Worm (Caenorhabditis elegans) whole organism, L4/young adult: ENCODE results near the gene C54D10.9.

Source experiments
- W03F9.2 ChIP-seq: fragments of 150-350 bp; optimal IDR thresholded peaks from 2 replicates; lab custom pipeline; 2014; ENCODE audit warnings: missing biosample characterization, missing genetic modification characterization
- dao-5 ChIP-seq: sonication (generic microtip); optimal IDR thresholded peaks from 2 replicates; lab custom pipeline; 2016; ENCODE audit warnings: missing genotype, missing genetic modification characterization, moderate library complexity, missing compliant biosample characterization
- him-1 ChIP-seq: sonication (generic microtip); optimal IDR thresholded peaks from 2 replicates; lab custom pipeline; 2016; ENCODE audit warnings: missing genotype, missing genetic modification reagents, missing genetic modification characterization, missing compliant biosample characterization

The C54D10.9 gene

ce11 chrV:12446895-12447294, at the start of gene C54D10.9, which contains the start of gene pals-38:
TSS of gene C54D10.9 (plus strand) at chrV:12447153.
TSS of gene pals-38 (minus strand) at chrV:12446995.
- TF ChIP-seq W03F9.2 (no peak), him-1 (tag; lab: Kevin White, UChicago) (no peak), dao-5 (tag; lab: Kevin White, UChicago) (no peak)

- TF ChIP-seq dao-5 (tag; lab: Kevin White, UChicago) (no peak), W03F9.2 (no peak), him-1 (tag; lab: Kevin White, UChicago) (no peak)
These were observed 49.4 kb upstream of the C54D10.9 start, which contains the start of gene K01D12.5 for ce11 chrV:12397545-12397944. TSS of gene K01D12.5 (plus strand) at chrV:12397845.

ce11 chrV:12400677-12401236, 46.2 kb upstream of the C54D10.9 start, which contains the start of the genes K01D12.20 and miga-1:
TSS of gene K01D12.20 (minus strand) at chrV:12400814.
TSS of gene miga-1 (minus strand) at chrV:12400859.
- TF ChIP-seq dao-5 (tag; lab: Kevin White, UChicago) (no peak), W03F9.2 (no peak), him-1 (tag; lab: Kevin White, UChicago) (no peak)

DNA sequence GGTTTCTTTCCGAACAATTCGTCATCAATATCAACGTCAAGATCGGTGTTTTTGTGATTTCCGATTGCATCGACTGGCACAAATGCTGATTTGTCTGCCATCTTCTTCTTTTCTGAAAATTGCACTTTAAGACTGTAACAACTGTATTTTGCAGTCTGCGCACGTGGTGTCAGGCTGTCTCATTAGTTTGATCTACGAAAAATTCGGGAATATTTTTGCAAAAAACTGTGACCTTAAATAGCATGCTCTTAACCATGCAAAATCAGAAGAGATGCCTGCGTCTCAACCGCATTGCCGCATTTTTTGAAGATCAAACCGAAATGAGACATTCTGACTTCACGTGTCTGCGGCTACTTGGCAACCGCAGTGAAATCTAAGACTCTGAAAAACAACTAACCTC, 45.6 kb upstream of the C54D10.9 start, which contains the start of gene K01D12.7:
TSS of gene K01D12.7 (minus strand) at position 101 of the 400 bp plus-strand sequence.
- TF ChIP-seq W03F9.2, result no peak
- no peak for TF ChIP-seq dao-5 (tag; lab: Kevin White, UChicago)
- no peak for TF ChIP-seq him-1 (tag; lab: Kevin White, UChicago)

DNA sequence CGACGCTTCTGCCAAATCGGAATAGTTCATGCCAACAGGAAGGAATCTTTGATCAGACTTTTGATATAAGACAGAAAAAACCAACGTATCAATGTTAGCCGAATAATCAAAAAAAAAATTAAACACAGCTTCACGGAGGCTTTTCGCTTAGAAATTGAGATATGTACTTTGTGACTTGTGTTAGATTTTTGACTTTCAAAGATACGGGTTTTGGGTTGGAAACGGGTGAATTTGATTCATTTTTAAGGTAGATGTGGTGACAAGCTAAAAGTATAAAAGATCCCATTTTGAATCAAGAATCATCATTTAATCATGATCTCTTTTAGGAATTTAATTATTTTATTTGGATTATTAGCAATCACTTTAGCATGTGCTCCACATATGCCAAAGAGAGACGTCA, 44.6 kb upstream of the C54D10.9 start, which contains the start of gene K01D12.8:
TSS of gene K01D12.8 (plus strand) at position 301 of the 400 bp plus-strand sequence.
- TF ChIP-seq dao-5 (tag; lab: Kevin White, UChicago) (no peak), W03F9.2 (no peak), him-1 (tag; lab: Kevin White, UChicago) (no peak)

- no peak for TF ChIP-seq W03F9.2
- no peak for TF ChIP-seq dao-5 (tag; lab: Kevin White, UChicago)
- no peak for TF ChIP-seq him-1 (tag; lab: Kevin White, UChicago)
These were observed 42.4 kb upstream of the C54D10.9 start, which contains the start of gene K01D12.9 for ce11 chrV:12404544-12404943. TSS of gene K01D12.9 (minus strand) at chrV:12404644.

ce11 chrV:12405929-12406328, 41.0 kb upstream of the C54D10.9 start, which contains the start of gene K01D12.10:
TSS of gene K01D12.10 (plus strand) at chrV:12406229.
- TF ChIP-seq W03F9.2 (no peak), dao-5 (tag; lab: Kevin White, UChicago) (no peak), him-1 (tag; lab: Kevin White, UChicago) (no peak)

DNA sequence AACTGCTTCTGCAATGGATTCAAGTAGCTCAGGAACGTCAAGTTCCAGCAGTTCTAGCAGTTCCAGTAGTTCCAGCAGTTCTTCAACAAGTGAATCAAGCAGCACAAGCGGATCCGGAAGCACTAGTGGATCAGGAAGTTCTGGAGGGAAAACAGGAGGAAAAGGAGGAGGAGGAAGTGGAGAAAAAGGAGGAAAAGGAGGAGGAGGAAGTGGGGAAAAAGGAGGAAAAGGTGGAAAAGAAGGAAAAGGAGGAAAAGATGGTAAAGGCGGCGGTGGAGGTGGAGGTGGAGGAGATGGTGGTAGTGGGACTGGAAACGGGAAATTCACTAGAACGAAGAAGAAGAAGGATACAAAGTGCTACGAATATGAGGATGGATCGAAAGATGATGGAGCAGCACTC, 40.4 kb upstream of the C54D10.9 start:
- no peak for TF ChIP-seq him-1 (tag; lab: Kevin White, UChicago)
- no peak for TF ChIP-seq W03F9.2
- TF ChIP-seq dao-5 (tag; lab: Kevin White, UChicago), result no peak

- TF ChIP-seq W03F9.2, result no peak
- TF ChIP-seq dao-5 (tag; lab: Kevin White, UChicago), result no peak
- no peak for TF ChIP-seq him-1 (tag; lab: Kevin White, UChicago)
These were observed 38.4 kb upstream of the C54D10.9 start, which contains the start of gene cdr-4 for ce11 chrV:12408525-12408924. TSS of gene cdr-4 (minus strand) at chrV:12408625.

DNA sequence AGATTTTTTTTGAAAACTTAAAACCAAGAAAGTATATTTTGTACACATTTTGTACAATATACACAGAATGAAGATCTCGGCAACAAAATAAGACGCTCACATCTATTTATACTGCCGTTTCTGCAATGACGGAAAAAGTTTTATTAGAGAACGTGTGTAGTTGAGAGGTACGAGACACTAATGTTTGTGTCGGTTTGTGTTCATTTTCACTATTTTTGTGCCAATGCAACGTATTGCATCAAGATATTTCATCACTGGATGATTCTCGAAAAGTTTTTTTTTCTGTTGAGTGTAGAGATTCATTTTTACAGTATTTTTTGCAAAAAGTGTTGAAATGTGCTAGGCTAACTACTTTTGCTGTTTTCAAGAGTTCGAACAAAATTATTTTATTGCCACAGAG, 38.0 kb upstream of the C54D10.9 start:
- TF ChIP-seq W03F9.2 (no peak), him-1 (tag; lab: Kevin White, UChicago) (no peak), dao-5 (tag; lab: Kevin White, UChicago) (no peak)

- TF ChIP-seq W03F9.2, result no peak
- TF ChIP-seq him-1 (tag; lab: Kevin White, UChicago), result no peak
- no peak for TF ChIP-seq dao-5 (tag; lab: Kevin White, UChicago)
These were observed 36.4 kb upstream of the C54D10.9 start, which contains the start of gene hrg-2 for ce11 chrV:12410416-12411001. TSS of gene hrg-2 (minus strand) at chrV:12410513.

- no peak for TF ChIP-seq dao-5 (tag; lab: Kevin White, UChicago)
- no peak for TF ChIP-seq W03F9.2
- no peak for TF ChIP-seq him-1 (tag; lab: Kevin White, UChicago)
These were observed 35.0 kb upstream of the C54D10.9 start, which contains the start of gene cdr-7 for ce11 chrV:12411909-12412308. TSS of gene cdr-7 (minus strand) at chrV:12412113.

DNA sequence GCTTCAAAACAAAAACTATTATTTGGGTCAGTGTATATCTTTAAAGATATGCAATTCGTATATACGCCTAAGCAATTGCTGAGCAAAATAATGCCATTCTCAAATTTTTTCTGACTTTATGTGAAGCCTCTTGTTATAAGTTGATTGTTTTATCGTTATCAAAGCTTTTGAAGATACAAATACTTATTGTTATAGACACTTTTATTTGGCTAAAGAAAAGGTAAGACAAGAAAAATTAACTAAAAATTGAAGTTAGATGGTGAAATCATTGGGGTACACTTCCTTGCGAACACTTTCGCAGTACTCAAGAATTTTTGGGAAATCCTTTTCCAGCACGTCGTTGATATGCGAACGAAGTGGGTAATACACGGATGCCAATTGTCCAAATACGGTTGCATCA, 34.6 kb upstream of the C54D10.9 start:
- no peak for TF ChIP-seq him-1 (tag; lab: Kevin White, UChicago)
- TF ChIP-seq W03F9.2, result no peak
- TF ChIP-seq dao-5 (tag; lab: Kevin White, UChicago), result no peak

DNA sequence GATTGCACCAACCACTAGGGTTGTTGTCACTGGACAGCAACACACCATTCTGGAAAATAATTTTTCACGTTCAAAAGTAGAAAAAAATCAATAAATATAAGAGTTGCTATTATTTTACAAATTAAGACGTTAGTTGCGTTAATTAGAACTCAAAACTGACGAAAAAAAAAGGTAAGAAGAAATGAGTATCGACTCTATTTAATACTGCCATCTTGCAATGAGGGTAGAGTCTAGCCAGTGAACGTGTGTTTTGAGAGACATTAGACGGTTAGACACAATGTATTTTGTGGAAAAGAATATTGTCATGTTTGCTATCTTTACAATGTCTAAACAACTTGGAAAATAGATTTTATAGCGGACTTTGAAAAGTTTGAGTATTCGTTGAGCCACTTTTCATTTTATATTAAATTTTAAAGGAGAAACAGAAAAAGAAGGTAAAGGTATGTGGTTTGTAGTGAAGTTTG, 33.3 kb upstream of the C54D10.9 start, which contains the start of gene cdr-6:
TSS of gene cdr-6 (minus strand) at position 51 of the 464 bp plus-strand sequence.
- TF ChIP-seq W03F9.2 (no peak), dao-5 (tag; lab: Kevin White, UChicago) (no peak), him-1 (tag; lab: Kevin White, UChicago) (no peak)
